1 fruit fly cellular context compared by ENCODE assay signal in the genomic region with DNA sequence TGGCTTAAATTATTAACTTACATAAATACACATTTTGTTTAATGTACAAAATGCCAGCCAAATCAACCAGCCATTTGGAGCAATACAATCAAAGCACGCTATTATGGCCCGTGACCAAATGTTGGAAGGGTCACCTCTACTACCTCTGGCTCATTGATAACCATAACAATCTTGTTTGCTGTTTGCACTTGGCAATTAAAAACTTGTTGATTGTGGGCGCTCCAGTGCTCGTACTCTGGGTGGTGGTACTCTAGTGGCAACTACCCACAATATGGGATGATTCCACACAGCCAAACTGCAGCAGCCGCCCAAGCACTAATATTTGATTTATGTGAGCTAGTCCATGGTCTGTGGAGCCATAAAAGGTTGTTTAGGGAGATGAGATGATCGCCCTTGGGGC.
TF ChIP-seq lines count a peak whose summit lies in the region.

No protein-coding gene starts in this region.

TF ChIP-seq in whole organism, embryonic, 481 proteins besides CTCF, POLR2A, EP300 and RAD21 (continued from another document):
- TF ChIP-seq Doc3 (GFP tag; IDR thresholded peaks at IDR 0.05; lab: Robert Waterston, UW; ENCODE audit: partially characterized antibody) = no peak
- no peak for TF ChIP-seq HLH4C (GFP tag; IDR thresholded peaks at IDR 0.05; lab: Robert Waterston, UW; ENCODE audit: partially characterized antibody)
- no peak for TF ChIP-seq btn (GFP tag; optimal IDR thresholded peaks at IDR 0.05; lab: Kevin White, UChicago)
- TF ChIP-seq CG43689 (GFP tag; IDR thresholded peaks at IDR 0.05; lab: Robert Waterston, UW) = no peak
- peak; percentile 46 for TF ChIP-seq ERR (GFP tag; optimal IDR thresholded peaks at IDR 0.05; lab: Kevin White, UChicago)
- TF ChIP-seq knrl (GFP tag; IDR thresholded peaks at IDR 0.05; lab: Robert Waterston, UW; ENCODE audit: partially characterized antibody) = no peak
- no peak for TF ChIP-seq gcm (GFP tag; optimal IDR thresholded peaks at IDR 0.05; lab: Kevin White, UChicago)
- TF ChIP-seq Awh (GFP tag; IDR thresholded peaks at IDR 0.05; lab: Robert Waterston, UW) = 0 out of 2 replicates have a peak, but pooled peaks have one; percentile 22
- no peak for TF ChIP-seq Sry-δ (GFP tag; optimal IDR thresholded peaks at IDR 0.05; lab: Kevin White, UChicago)
- peak; percentile 29 for TF ChIP-seq CG3407 (GFP tag; optimal IDR thresholded peaks at IDR 0.05; lab: Kevin White, UChicago)
- no peak for TF ChIP-seq Ssrp (tag; optimal IDR thresholded peaks at IDR 0.05; lab: Kevin White, UChicago)
- TF ChIP-seq CG10959 (GFP tag; IDR thresholded peaks at IDR 0.05; lab: Robert Waterston, UW) = 0 out of 2 replicates have a peak, but pooled peaks have one; percentile 6
- no peak for TF ChIP-seq prd (optimal IDR thresholded peaks at IDR 0.05; lab: Kevin White, UChicago)
- no peak for TF ChIP-seq prd (GFP tag; IDR thresholded peaks at IDR 0.05; lab: Robert Waterston, UW)
- TF ChIP-seq fu2 (GFP tag; optimal IDR thresholded peaks at IDR 0.05; lab: Kevin White, UChicago) = no peak
- TF ChIP-seq bsh (GFP tag; optimal IDR thresholded peaks at IDR 0.05; lab: Kevin White, UChicago) = peak in 1 of 2 experiments; percentile 5
- TF ChIP-seq gce (GFP tag; IDR thresholded peaks at IDR 0.05; lab: Robert Waterston, UW) = no peak
- TF ChIP-seq Med (GFP tag; lab: Kevin White, UChicago) = peak; percentile 49
- no peak for TF ChIP-seq Dfd (GFP tag; optimal IDR thresholded peaks at IDR 0.05; lab: Kevin White, UChicago)
- TF ChIP-seq CG31224 (GFP tag; IDR thresholded peaks at IDR 0.05; lab: Robert Waterston, UW) = no peak
- TF ChIP-seq cwo (GFP tag; optimal IDR thresholded peaks at IDR 0.05; lab: Kevin White, UChicago) = no peak
- TF ChIP-seq fd3F (GFP tag; optimal IDR thresholded peaks at IDR 0.05; lab: Kevin White, UChicago) = no peak
- TF ChIP-seq Xrp1 (GFP tag; IDR thresholded peaks at IDR 0.05; lab: Robert Waterston, UW) = peak; percentile 28; the same call in 1 of the 2 replicates
- 0 out of 2 replicates have a peak, but pooled peaks have one; percentile 6 for TF ChIP-seq Oaz (GFP tag; IDR thresholded peaks at IDR 0.05; lab: Robert Waterston, UW)
- 0 out of 3 replicates have a peak, but pooled peaks have one; percentile 7 for TF ChIP-seq z (GFP tag; IDR thresholded peaks at IDR 0.05; lab: Robert Waterston, UW)
- no peak for TF ChIP-seq hkb (optimal IDR thresholded peaks at IDR 0.05; lab: Kevin White, UChicago)
- 0 out of 2 replicates have a peak, but pooled peaks have one; percentile 12 for TF ChIP-seq hkb (GFP tag; IDR thresholded peaks at IDR 0.05; lab: Robert Waterston, UW)
- TF ChIP-seq crp (GFP tag; optimal IDR thresholded peaks at IDR 0.05; lab: Kevin White, UChicago) = no peak
- TF ChIP-seq Hr51 (GFP tag; optimal IDR thresholded peaks at IDR 0.05; lab: Kevin White, UChicago) = no peak
- TF ChIP-seq Nf-YA (GFP tag; IDR thresholded peaks at IDR 0.05; lab: Robert Waterston, UW) = no peak
- TF ChIP-seq corto (GFP tag; optimal IDR thresholded peaks at IDR 0.05; lab: Kevin White, UChicago) = no peak
- peak; percentile 25; the same call in 1 of the 2 replicates for TF ChIP-seq HLH3B (GFP tag; IDR thresholded peaks at IDR 0.05; lab: Robert Waterston, UW)
- peak; percentile 25 for TF ChIP-seq CG1603 (tag; optimal IDR thresholded peaks at IDR 0.05; lab: Kevin White, UChicago)
